Fruit fly (Drosophila melanogaster) whole organism, adult: ENCODE measurements around the gene Lcp65Ae.

ENCODE experiments used
- CG11617 ChIP-seq: fragments of 200-800 bp; sonication (Bioruptor generic); optimal IDR thresholded peaks from 2 replicates; lab custom pipeline; 2017; ENCODE audit warnings: mild to moderate bottlenecking, missing biosample characterization, missing genetic modification reagents, missing genetic modification characterization
- CG7101 ChIP-seq: fragments of 200-800 bp; sonication (Bioruptor generic); optimal IDR thresholded peaks from 2 replicates; lab custom pipeline; 2018; ENCODE audit warnings: missing biosample characterization, mild to moderate bottlenecking, missing genetic modification characterization, moderate library complexity
- cic ChIP-seq: fragments of 200-800 bp; sonication (Bioruptor generic); optimal IDR thresholded peaks from 2 replicates; lab custom pipeline; 2017; ENCODE audit warnings: missing biosample characterization, mild to moderate bottlenecking, missing genetic modification characterization, moderate library complexity
- cnc ChIP-seq, 2 experiments: fragments of >200 bp; optimal IDR thresholded peaks; 2 replicates each; lab custom pipeline; 2017
- kay ChIP-seq: fragments of 200-800 bp; sonication (Bioruptor generic); peaks from one replicate; lab custom pipeline; 2016; ENCODE audit warnings: missing biosample characterization, missing genetic modification characterization, borderline replicate concordance

- TF ChIP-seq kay (GFP tag; lab: Kevin White, UChicago) (no peak), cnc (optimal IDR thresholded peaks at IDR 0.05; lab: Kevin White, UChicago) (no peak), CG11617 (no peak), CG7101 (tag; lab: Kevin White, UChicago) (no peak), cic (no peak)
Measured at dm6 chr3L:6161997-6162396, 24.1 kb upstream of the Lcp65Ae start.
